Worm (Caenorhabditis elegans) whole organism, midembryonic: ENCODE data around the gene him-6.
"Not testable (repeated sequence)": the region's sequence is repeated elsewhere in the genome, so short reads cannot be mapped to it uniquely, and the experiment has no call there.

Experiments
- T22C8.4 ChIP-seq: fragments of 200-800 bp; sonication (Bioruptor generic); IDR thresholded peaks from 2 replicates; pipeline ENCODE4 v1.3.6; 2022; ENCODE audit warnings: missing genetic modification characterization, missing compliant biosample characterization
- cog-1 ChIP-seq: sonication (generic microtip); optimal IDR thresholded peaks from 2 replicates; lab custom pipeline; 2016; ENCODE audit warnings: missing genetic modification characterization, missing compliant biosample characterization
- flt-1 ChIP-seq: fragments of 200-800 bp; sonication (Bioruptor generic); IDR thresholded peaks from 2 replicates; pipeline ENCODE4 v1.3.6; 2022; ENCODE audit warnings: missing genetic modification characterization, missing compliant biosample characterization
- klf-2 ChIP-seq: fragments of 200-800 bp; sonication (Bioruptor generic); conservative IDR thresholded peaks from 2 replicates; pipeline ENCODE4 v1.3.6; 2022; ENCODE audit warnings: missing genetic modification reagents, missing genetic modification characterization, missing compliant biosample characterization
- med-1 ChIP-seq: sonication (generic microtip); optimal IDR thresholded peaks from 2 replicates; lab custom pipeline; 2017; ENCODE audit warnings: missing genetic modification characterization, mild to moderate bottlenecking, missing compliant biosample characterization, antibody characterized with exemption, missing genetic modification reagents; ENCODE audit not compliant: insufficient read depth
- ref-1 ChIP-seq: fragments of 200-800 bp; sonication (Bioruptor generic); conservative IDR thresholded peaks from 2 replicates; pipeline ENCODE4 v1.3.6; 2022; ENCODE audit warnings: missing genetic modification reagents, missing genetic modification characterization, missing compliant biosample characterization
- tab-1 ChIP-seq: fragments of 200-800 bp; sonication (Bioruptor generic); IDR thresholded peaks from 2 replicates; pipeline ENCODE4 v1.3.6; 2022; ENCODE audit warnings: missing genetic modification characterization, missing compliant biosample characterization
- ztf-23 ChIP-seq: fragments of 200-800 bp; sonication (Bioruptor generic); IDR thresholded peaks from 2 replicates; pipeline ENCODE4 v1.3.6; 2022; ENCODE audit warnings: missing genetic modification reagents, missing genetic modification characterization, missing compliant biosample characterization
- ztf-29 ChIP-seq: fragments of 200-800 bp; sonication (Bioruptor generic); IDR thresholded peaks from 2 replicates; pipeline ENCODE4 v1.3.6; 2022; ENCODE audit warnings: missing genetic modification reagents, missing genetic modification characterization, missing compliant biosample characterization

The him-6 gene

DNA sequence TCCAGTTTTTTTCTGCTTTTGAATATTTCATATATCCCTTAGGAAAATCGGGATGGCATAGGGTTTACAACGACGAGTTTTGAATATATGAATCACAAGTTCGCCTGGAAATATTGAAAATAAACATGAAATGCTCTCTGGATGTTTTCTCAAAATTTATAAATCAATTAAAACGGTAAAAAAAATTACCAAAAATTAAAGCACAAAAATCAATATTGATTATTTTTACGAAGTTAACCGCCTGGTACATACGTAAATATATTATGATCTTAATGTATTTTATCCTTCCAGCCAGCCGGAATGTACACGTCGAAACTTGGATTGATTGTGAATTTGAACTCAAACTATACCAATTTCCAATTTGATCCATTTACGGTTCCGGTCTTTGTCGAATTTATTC, 14.8 kb downstream of the him-6 start, which contains the start of gene sru-17:
Gene sru-17, plus strand, starts transcription at position 301 of the 400 bp plus-strand sequence.
- TF ChIP-seq tab-1; flt-1 (GFP tag; lab: Robert Waterston, UW); cog-1 (tag; lab: Kevin White, UChicago): not testable (repeated sequence)

ce11 chrIV:12520150-12520549, 29.6 kb downstream of the him-6 start, which contains the start of gene tsp-4:
Gene tsp-4, minus strand, starts transcription at chrIV:12520250.
- TF ChIP-seq klf-2 (GFP tag; lab: Robert Waterston, UW) (no peak), ztf-29 (GFP tag; lab: Robert Waterston, UW) (no peak), cog-1 (tag; lab: Kevin White, UChicago) (no peak), flt-1 (GFP tag; lab: Robert Waterston, UW) (no peak), med-1 (no peak), T22C8.4 (GFP tag; lab: Robert Waterston, UW) (no peak), ztf-23 (no peak), tab-1 (no peak), ref-1 (GFP tag; lab: Robert Waterston, UW) (no peak)

DNA sequence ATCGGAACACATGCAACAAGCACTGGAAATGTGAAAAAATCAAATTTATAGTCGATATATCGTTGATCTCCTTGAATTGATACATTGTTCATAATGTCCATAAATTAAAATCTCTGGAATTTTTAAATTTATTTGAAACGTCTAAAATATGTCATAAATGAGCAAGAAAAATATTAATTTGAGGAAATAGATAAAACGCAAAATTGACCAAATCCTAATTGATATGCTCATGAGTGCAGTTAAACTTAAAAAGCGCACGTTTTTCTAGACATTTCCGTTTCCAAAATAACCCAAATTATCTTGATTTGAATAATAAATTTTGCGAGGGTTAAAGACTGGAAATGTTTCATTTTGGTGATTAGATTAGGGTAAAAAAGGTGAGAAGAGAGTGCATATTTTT, 31.9 kb downstream of the him-6 start, which contains the start of gene sru-13:
Gene sru-13, minus strand, starts transcription at position 101 of the 400 bp plus-strand sequence.
- TF ChIP-seq ztf-29 (GFP tag; lab: Robert Waterston, UW) (no peak), klf-2 (GFP tag; lab: Robert Waterston, UW) (no peak), med-1 (no peak), tab-1 (no peak), ref-1 (GFP tag; lab: Robert Waterston, UW) (no peak), T22C8.4 (GFP tag; lab: Robert Waterston, UW) (no peak), cog-1 (tag; lab: Kevin White, UChicago) (no peak), ztf-23 (no peak), flt-1 (GFP tag; lab: Robert Waterston, UW) (no peak)

DNA sequence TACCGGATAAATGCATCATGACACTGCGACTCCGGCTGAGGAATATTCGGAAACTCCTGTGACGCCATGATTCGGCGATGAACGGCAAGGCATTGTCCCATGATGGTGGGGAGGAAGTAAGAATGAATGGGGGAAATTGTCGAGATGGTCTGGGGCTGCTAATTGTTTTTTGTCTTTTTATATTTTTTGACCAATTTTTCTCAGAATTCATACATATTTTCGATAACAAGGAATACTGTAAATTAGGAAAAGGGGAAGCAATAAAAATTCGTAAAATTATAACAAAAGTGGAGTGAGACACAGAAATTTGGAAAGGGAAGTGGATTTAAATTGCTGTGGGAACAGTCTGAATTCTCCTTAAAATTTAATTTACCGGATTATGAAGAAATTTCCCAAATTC, 34.8 kb downstream of the him-6 start, which contains the start of gene eak-4:
Gene eak-4, minus strand, starts transcription at position 101 of the 400 bp plus-strand sequence.
- TF ChIP-seq T22C8.4 (GFP tag; lab: Robert Waterston, UW) (no peak), flt-1 (GFP tag; lab: Robert Waterston, UW) (no peak), klf-2 (GFP tag; lab: Robert Waterston, UW) (no peak), med-1 (no peak), ref-1 (GFP tag; lab: Robert Waterston, UW) (no peak), tab-1 (no peak), ztf-23 (no peak), ztf-29 (GFP tag; lab: Robert Waterston, UW) (no peak), cog-1 (tag; lab: Kevin White, UChicago) (no peak)

DNA sequence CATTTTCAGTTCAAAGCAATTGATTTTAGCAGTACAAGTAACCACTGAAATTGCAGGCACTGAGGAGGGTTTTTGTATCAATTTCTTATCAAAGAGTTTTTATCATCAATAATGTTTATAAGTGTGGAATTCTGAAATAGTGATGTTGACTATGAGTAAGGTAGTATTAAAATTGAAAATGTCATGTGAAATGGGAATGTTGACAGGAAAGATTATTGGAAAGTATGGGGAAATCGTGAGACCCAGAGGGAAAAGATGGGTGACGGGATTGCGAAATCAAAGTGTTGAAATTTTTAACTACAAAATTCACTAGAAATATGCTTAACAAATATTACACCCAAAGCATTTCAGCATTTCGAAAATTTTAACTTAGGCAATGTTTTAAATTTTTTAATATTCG, 36.6 kb downstream of the him-6 start, which contains the start of gene F53B2.8:
Gene F53B2.8, minus strand, starts transcription at position 180 of the 400 bp plus-strand sequence.
- TF ChIP-seq flt-1 (GFP tag; lab: Robert Waterston, UW) = no peak
- TF ChIP-seq ztf-29 (GFP tag; lab: Robert Waterston, UW) = no peak
- no peak for TF ChIP-seq klf-2 (GFP tag; lab: Robert Waterston, UW)
- no peak for TF ChIP-seq tab-1
- no peak for TF ChIP-seq med-1
- TF ChIP-seq T22C8.4 (GFP tag; lab: Robert Waterston, UW) = no peak
- no peak for TF ChIP-seq cog-1 (tag; lab: Kevin White, UChicago)
- TF ChIP-seq ref-1 (GFP tag; lab: Robert Waterston, UW) = no peak
- TF ChIP-seq ztf-23 = no peak

ce11 chrIV:12531047-12531446, 40.5 kb downstream of the him-6 start, which contains the start of gene F53B2.5:
Gene F53B2.5, minus strand, starts transcription at chrIV:12531147.
- TF ChIP-seq tab-1 (no peak), cog-1 (tag; lab: Kevin White, UChicago) (no peak), ref-1 (GFP tag; lab: Robert Waterston, UW) (no peak), klf-2 (GFP tag; lab: Robert Waterston, UW) (no peak), med-1 (no peak), T22C8.4 (GFP tag; lab: Robert Waterston, UW) (no peak), ztf-23 (no peak), ztf-29 (GFP tag; lab: Robert Waterston, UW) (no peak)

- TF ChIP-seq med-1 (no peak), tab-1 (no peak)
These were observed 40.9 kb downstream of the him-6 start for ce11 chrIV:12531464-12531863.

DNA sequence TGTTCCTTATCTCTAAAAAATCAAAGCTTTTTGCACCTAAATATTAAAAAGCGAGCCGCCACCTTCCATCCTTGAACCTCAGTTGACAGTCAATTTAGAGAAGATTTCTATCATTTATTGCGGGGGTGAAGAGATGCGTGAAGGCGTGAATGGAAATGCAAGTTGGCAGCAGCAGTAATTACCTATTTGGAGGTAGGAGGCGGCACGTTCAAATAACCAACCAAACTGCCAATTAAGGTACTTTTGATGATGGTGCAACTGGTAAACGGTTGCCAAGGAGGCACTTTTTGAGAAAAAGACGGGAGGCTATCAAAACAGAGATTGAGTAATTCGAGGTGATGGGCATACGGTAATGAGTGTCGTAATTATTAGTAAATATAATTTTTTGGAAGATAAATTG, 45.8 kb downstream of the him-6 start:
- no peak for TF ChIP-seq tab-1
- no peak for TF ChIP-seq flt-1 (GFP tag; lab: Robert Waterston, UW)
- TF ChIP-seq klf-2 (GFP tag; lab: Robert Waterston, UW) = no peak
- no peak for TF ChIP-seq cog-1 (tag; lab: Kevin White, UChicago)
- no peak for TF ChIP-seq med-1
- TF ChIP-seq ztf-23 = no peak
- no peak for TF ChIP-seq T22C8.4 (GFP tag; lab: Robert Waterston, UW)
- TF ChIP-seq ztf-29 (GFP tag; lab: Robert Waterston, UW) = no peak
- no peak for TF ChIP-seq ref-1 (GFP tag; lab: Robert Waterston, UW)

DNA sequence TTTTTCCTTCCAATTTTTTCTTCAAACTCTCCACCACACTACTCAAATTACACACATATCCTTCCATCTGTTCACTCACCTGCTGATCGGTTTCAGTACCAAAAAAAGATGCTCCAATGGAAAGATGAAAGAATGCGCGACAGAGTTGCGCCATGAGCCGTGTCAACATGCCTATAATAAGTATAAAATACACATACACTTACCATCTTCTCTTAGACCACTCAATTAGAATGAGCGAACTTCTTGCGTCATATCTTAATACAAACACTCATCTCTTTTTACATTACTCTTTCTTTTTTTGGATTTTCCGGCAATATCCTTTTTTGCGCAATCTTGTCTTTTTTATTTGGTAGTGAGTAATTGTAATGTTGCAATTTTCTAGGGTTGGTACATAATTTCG, 47.1 kb downstream of the him-6 start:
- no peak for TF ChIP-seq ref-1 (GFP tag; lab: Robert Waterston, UW)
- TF ChIP-seq ztf-29 (GFP tag; lab: Robert Waterston, UW) = no peak
- no peak for TF ChIP-seq cog-1 (tag; lab: Kevin White, UChicago)
- no peak for TF ChIP-seq ztf-23
- TF ChIP-seq flt-1 (GFP tag; lab: Robert Waterston, UW) = no peak
- no peak for TF ChIP-seq T22C8.4 (GFP tag; lab: Robert Waterston, UW)

DNA sequence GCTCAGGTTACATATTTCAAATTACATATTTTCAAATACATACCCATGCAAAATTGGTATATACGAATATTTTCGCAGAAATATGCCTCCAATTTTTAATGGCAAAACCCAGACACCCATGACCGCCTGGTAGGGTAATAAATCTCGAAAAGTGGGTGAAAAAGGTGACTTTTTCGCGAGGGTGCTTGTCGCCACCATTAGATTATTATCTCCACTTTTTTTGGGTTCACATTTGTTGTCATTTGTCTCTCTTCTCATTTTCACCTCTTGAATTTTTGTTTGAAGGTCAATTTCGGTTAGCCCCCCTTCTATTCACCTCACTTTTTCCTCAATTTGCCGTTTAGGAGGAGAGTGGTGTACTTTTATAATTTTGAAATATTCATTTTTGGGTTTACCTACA, 49.7 kb downstream of the him-6 start:
- TF ChIP-seq T22C8.4 (GFP tag; lab: Robert Waterston, UW) = no peak
- no peak for TF ChIP-seq ref-1 (GFP tag; lab: Robert Waterston, UW)
- no peak for TF ChIP-seq klf-2 (GFP tag; lab: Robert Waterston, UW)
- no peak for TF ChIP-seq med-1
- no peak for TF ChIP-seq flt-1 (GFP tag; lab: Robert Waterston, UW)
